Worm (Caenorhabditis elegans): ENCODE results near the gene nceh-1.

Gene nceh-1

ce11 chrV:19398882-19399281, 21.6 kb downstream of the nceh-1 start, which contains the start of gene C25F9.13:
Gene C25F9.13 (minus strand): TSS chrV:19398982.
- TF ChIP-seq daf-12 (tag; optimal IDR thresholded peaks at IDR 0.05) (no peak), lin-39 (tag; optimal IDR thresholded peaks at IDR 0.05) (no peak), nhr-41 (GFP tag; IDR thresholded peaks at IDR 0.05) (no peak), madf-9 (GFP tag; conservative IDR thresholded peaks at IDR 0.05) (no peak), rbr-2 (tag; optimal IDR thresholded peaks at IDR 0.05) (no peak), egl-43 (GFP tag; IDR thresholded peaks at IDR 0.05) (no peak), fos-1 (tag; optimal IDR thresholded peaks at IDR 0.05) (no peak), tag-97 (GFP tag; IDR thresholded peaks at IDR 0.05) (no peak), snpc-1.2 (GFP tag; IDR thresholded peaks at IDR 0.05) (no peak), mes-2 (tag; optimal IDR thresholded peaks at IDR 0.05; ENCODE audit: poor library complexity, severe bottlenecking) (no peak), dmd-6 (GFP tag; IDR thresholded peaks at IDR 0.05) (no peak), mxl-2 (GFP tag; conservative IDR thresholded peaks at IDR 0.05) (no peak), nhr-25 (tag; optimal IDR thresholded peaks at IDR 0.05; ENCODE audit: borderline replicate concordance, insufficient read depth) (no peak), T20F7.1 (GFP tag; optimal IDR thresholded peaks at IDR 0.05) (no peak), F26F4.8 (GFP tag; conservative IDR thresholded peaks at IDR 0.05) (no peak), zip-11 (GFP tag; IDR thresholded peaks at IDR 0.05) (no peak)

ce11 chrV:19399282-19399681, 22.0 kb downstream of the nceh-1 start:
- TF ChIP-seq php-3 (GFP tag; IDR thresholded peaks at IDR 0.05) (peak; percentile 92), zip-2 (tag; optimal IDR thresholded peaks at IDR 0.05) (peak; percentile 3)

- TF ChIP-seq aha-1 (tag) (no peak), lin-38 (GFP tag; IDR thresholded peaks at IDR 0.05) (no peak), mep-1 (tag; optimal IDR thresholded peaks at IDR 0.05) (no peak), attf-4 (tag; optimal IDR thresholded peaks at IDR 0.05) (no peak), nhr-48 (tag; optimal IDR thresholded peaks at IDR 0.05) (no peak), vab-7 (GFP tag; IDR thresholded peaks at IDR 0.05) (no peak), dmd-8 (GFP tag; IDR thresholded peaks at IDR 0.05) (no peak), F37D6.2 (tag; optimal IDR thresholded peaks at IDR 0.05) (no peak), ceh-82 (tag; optimal IDR thresholded peaks at IDR 0.05) (no peak), php-3 (GFP tag; IDR thresholded peaks at IDR 0.05) (no peak), zfp-2 (tag; optimal IDR thresholded peaks at IDR 0.05) (no peak), nhr-77 (tag; optimal IDR thresholded peaks at IDR 0.05) (no peak), Y105C5A.15 (GFP tag; IDR thresholded peaks at IDR 0.05) (no peak)
Observed at ce11 chrV:19400619-19401018, 23.4 kb downstream of the nceh-1 start, which contains the start of gene srw-86. Gene srw-86 (minus strand): TSS chrV:19400719.

- no peak for TF ChIP-seq dmd-9 (GFP tag; IDR thresholded peaks at IDR 0.05)
- TF ChIP-seq zip-2 (tag; optimal IDR thresholded peaks at IDR 0.05): peak; percentile 50
- TF ChIP-seq php-3 (GFP tag; IDR thresholded peaks at IDR 0.05): peak; percentile 97
- no peak for TF ChIP-seq pha-4 (GFP tag; IDR thresholded peaks at IDR 0.05)
- TF ChIP-seq pha-4 (tag; optimal IDR thresholded peaks at IDR 0.05): no peak
- TF ChIP-seq mes-2 (tag; optimal IDR thresholded peaks at IDR 0.05; ENCODE audit: poor library complexity, severe bottlenecking): no peak
- TF ChIP-seq pqm-1 (tag; optimal IDR thresholded peaks at IDR 0.05): peak; percentile 23
- TF ChIP-seq dve-1 (tag; optimal IDR thresholded peaks at IDR 0.05; ENCODE audit: insufficient read depth): peak; percentile 48
- TF ChIP-seq nhr-28 (tag; optimal IDR thresholded peaks at IDR 0.05): peak; percentile 5
- TF ChIP-seq daf-16 (GFP tag; optimal IDR thresholded peaks at IDR 0.05): no peak
- peak; percentile 79 for TF ChIP-seq daf-16 (tag; optimal IDR thresholded peaks at IDR 0.05)
- TF ChIP-seq madf-9 (GFP tag; conservative IDR thresholded peaks at IDR 0.05): no peak
- TF ChIP-seq hlh-11 (tag; optimal IDR thresholded peaks at IDR 0.05): peak; percentile 28
Observed at ce11 chrV:19401429-19401828, 24.2 kb downstream of the nceh-1 start.

All from whole organism, L4 larva.